Worm (Caenorhabditis elegans) whole organism, L2 larva: Measurements from ENCODE around the gene B0403.6.

Experiments used
- C34F6.9 ChIP-seq: fragments of 150-350 bp; optimal IDR thresholded peaks from 2 replicates; lab custom pipeline; 2014; ENCODE audit warnings: missing biosample characterization, missing genetic modification characterization
- R02D3.7 ChIP-seq: fragments of 150-350 bp; optimal IDR thresholded peaks from 2 replicates; lab custom pipeline; 2014; ENCODE audit warnings: missing biosample characterization, missing genetic modification characterization
- Y55F3AM.14 ChIP-seq: fragments of 200-800 bp; sonication (Bioruptor generic); optimal IDR thresholded peaks from 2 replicates; lab custom pipeline; 2018; ENCODE audit warnings: mild to moderate bottlenecking, missing genetic modification characterization, missing compliant biosample characterization
- ceh-16 ChIP-seq: fragments of 150-350 bp; optimal IDR thresholded peaks from 2 replicates; lab custom pipeline; 2014; ENCODE audit warnings: missing biosample characterization, missing genetic modification characterization
- crh-2 ChIP-seq: sonication (generic microtip); optimal IDR thresholded peaks from 2 replicates; lab custom pipeline; 2017; ENCODE audit warnings: missing biosample characterization, missing genetic modification characterization
- egl-27 ChIP-seq: sonication (generic microtip); optimal IDR thresholded peaks from 3 replicates; lab custom pipeline; 2017; ENCODE audit warnings: missing biosample characterization, missing genetic modification reagents, missing genetic modification characterization
- elt-3 ChIP-seq: sonication (generic microtip); optimal IDR thresholded peaks from 2 replicates; lab custom pipeline; 2017; ENCODE audit warnings: missing biosample characterization, missing genetic modification characterization
- fos-1 ChIP-seq: fragments of 150-350 bp; optimal IDR thresholded peaks from 2 replicates; lab custom pipeline; 2014; ENCODE audit warnings: missing biosample characterization, missing genetic modification characterization
- gmeb-1 ChIP-seq: fragments of 150-350 bp; optimal IDR thresholded peaks from 2 replicates; lab custom pipeline; 2014; ENCODE audit warnings: missing biosample characterization, missing genetic modification characterization
- lin-13 ChIP-seq: fragments of 150-350 bp; optimal IDR thresholded peaks from 2 replicates; lab custom pipeline; 2014; ENCODE audit warnings: missing biosample characterization, missing genetic modification reagents, missing genetic modification characterization
- lin-39 ChIP-seq: fragments of 150-350 bp; optimal IDR thresholded peaks from 2 replicates; lab custom pipeline; 2014; ENCODE audit warnings: missing biosample characterization, missing genetic modification reagents, missing genetic modification characterization
- lsy-2 ChIP-seq, 2 experiments: fragments of 150-350 bp in 1 of 2; sonication (generic microtip) in 1 of 2; optimal IDR thresholded peaks; 2 replicates each; lab custom pipeline; 2014 to 2017; ENCODE audit warnings: missing biosample characterization in 2 of 2, missing genetic modification characterization in 2 of 2
- mab-5 ChIP-seq: fragments of 150-350 bp; optimal IDR thresholded peaks from 2 replicates; lab custom pipeline; 2014; ENCODE audit warnings: missing biosample characterization, missing genetic modification characterization
- mbf-1 ChIP-seq: sonication (generic microtip); optimal IDR thresholded peaks from 2 replicates; lab custom pipeline; 2017; ENCODE audit warnings: missing biosample characterization, missing genetic modification characterization
- mdl-1 ChIP-seq, 2 experiments: fragments of 150-350 bp in 1 of 2; sonication (generic microtip) in 1 of 2; optimal IDR thresholded peaks; 2 replicates each; lab custom pipeline; 2017; ENCODE audit warnings: missing biosample characterization in 2 of 2, missing genetic modification characterization in 2 of 2
- nhr-12 ChIP-seq: fragments of 150-350 bp; optimal IDR thresholded peaks from 2 replicates; lab custom pipeline; 2014; ENCODE audit warnings: missing biosample characterization, missing genetic modification characterization
- nhr-129 ChIP-seq: fragments of 150-350 bp; optimal IDR thresholded peaks from 2 replicates; lab custom pipeline; 2014; ENCODE audit warnings: missing biosample characterization, missing genetic modification characterization
- nhr-23 ChIP-seq: fragments of 150-350 bp; optimal IDR thresholded peaks from 2 replicates; lab custom pipeline; 2014; ENCODE audit warnings: missing biosample characterization, missing genetic modification reagents, missing genetic modification characterization
- nhr-237 ChIP-seq: fragments of 150-350 bp; optimal IDR thresholded peaks from 2 replicates; lab custom pipeline; 2014; ENCODE audit warnings: missing biosample characterization, missing genetic modification characterization
- nhr-77 ChIP-seq: fragments of 150-350 bp; optimal IDR thresholded peaks from 2 replicates; lab custom pipeline; 2014; ENCODE audit warnings: missing biosample characterization, missing genetic modification characterization
- sem-4 ChIP-seq: fragments of 150-350 bp; optimal IDR thresholded peaks from 2 replicates; lab custom pipeline; 2014; ENCODE audit warnings: missing biosample characterization, missing genetic modification reagents, missing genetic modification characterization
- skn-1 ChIP-seq: sonication (generic microtip); optimal IDR thresholded peaks from 2 replicates; lab custom pipeline; 2017; ENCODE audit warnings: missing biosample characterization, missing genetic modification characterization
- sma-9 ChIP-seq, 2 experiments: fragments of 150-350 bp in 1 of 2; sonication (generic microtip) in 1 of 2; optimal IDR thresholded peaks; 2 replicates each; lab custom pipeline; 2014 to 2016; ENCODE audit warnings: missing genetic modification characterization in 2 of 2, mild to moderate bottlenecking in 1 of 2, missing biosample characterization in 1 of 2, missing compliant biosample characterization in 1 of 2, missing genetic modification reagents in 1 of 2, moderate library complexity in 1 of 2
- snpc-4 ChIP-seq: fragments of 150-350 bp; optimal IDR thresholded peaks from 2 replicates; lab custom pipeline; 2014; ENCODE audit warnings: missing biosample characterization, missing genetic modification characterization
- unc-39 ChIP-seq: fragments of 150-350 bp; optimal IDR thresholded peaks from 2 replicates; lab custom pipeline; 2014; ENCODE audit warnings: missing biosample characterization, missing genetic modification characterization
- unc-62 ChIP-seq: fragments of 150-350 bp; optimal IDR thresholded peaks from 2 replicates; lab custom pipeline; 2014; ENCODE audit warnings: missing biosample characterization, missing genetic modification reagents, missing genetic modification characterization
- ztf-11 ChIP-seq: sonication (generic microtip); optimal IDR thresholded peaks from 2 replicates; lab custom pipeline; 2017; ENCODE audit warnings: missing biosample characterization, missing genetic modification characterization
- ztf-4 ChIP-seq: fragments of 150-350 bp; optimal IDR thresholded peaks from 2 replicates; lab custom pipeline; 2014; ENCODE audit warnings: missing biosample characterization, missing genetic modification characterization

The B0403.6 gene

DNA sequence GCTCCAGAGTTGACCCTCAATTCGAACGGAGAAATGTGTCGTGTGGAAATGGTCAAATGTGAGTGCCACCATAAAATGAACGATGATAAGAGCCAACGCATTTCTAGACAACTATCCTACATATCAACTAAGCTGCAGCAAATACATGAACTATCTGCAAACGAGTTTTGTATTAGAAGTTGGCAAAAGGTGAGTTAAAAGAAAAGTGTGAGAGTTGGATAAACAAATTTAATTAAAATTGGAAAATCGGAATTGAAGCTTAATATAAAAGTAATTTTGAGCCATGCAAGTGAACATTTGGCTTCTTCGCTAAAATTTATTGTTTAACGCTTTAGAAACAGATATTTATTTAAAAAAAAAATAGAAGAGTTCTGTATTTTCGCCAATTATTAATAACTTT lies 39.2 kb downstream of the B0403.6 start, which contains the start of gene cest-19:
Gene cest-19 (minus strand): TSS at position 101 of the 400 bp plus-strand sequence.
- no peak for TF ChIP-seq gmeb-1 (tag; lab: Kevin White, UChicago)
- no peak for TF ChIP-seq ztf-4 (tag; lab: Kevin White, UChicago)
- no peak for TF ChIP-seq nhr-237 (tag; lab: Kevin White, UChicago)
- no peak for TF ChIP-seq Y55F3AM.14 (GFP tag; lab: Kevin White, UChicago)
- TF ChIP-seq mbf-1 (tag; lab: Kevin White, UChicago), result no peak
- TF ChIP-seq nhr-77, result no peak
- TF ChIP-seq ztf-11, result no peak
- TF ChIP-seq lin-13, result no peak
- no peak for TF ChIP-seq mdl-1 (tag; optimal IDR thresholded peaks at IDR 0.05; lab: Kevin White, UChicago)
- no peak for TF ChIP-seq unc-62 (GFP tag; lab: Kevin White, UChicago)
- TF ChIP-seq sma-9 (GFP tag; optimal IDR thresholded peaks at IDR 0.05; lab: Kevin White, UChicago), result no peak
- TF ChIP-seq sma-9 (tag; optimal IDR thresholded peaks at IDR 0.05; lab: Kevin White, UChicago), result no peak
- no peak for TF ChIP-seq snpc-4 (tag; lab: Kevin White, UChicago)
- TF ChIP-seq lsy-2 (tag; optimal IDR thresholded peaks at IDR 0.05; lab: Kevin White, UChicago), result no peak

DNA sequence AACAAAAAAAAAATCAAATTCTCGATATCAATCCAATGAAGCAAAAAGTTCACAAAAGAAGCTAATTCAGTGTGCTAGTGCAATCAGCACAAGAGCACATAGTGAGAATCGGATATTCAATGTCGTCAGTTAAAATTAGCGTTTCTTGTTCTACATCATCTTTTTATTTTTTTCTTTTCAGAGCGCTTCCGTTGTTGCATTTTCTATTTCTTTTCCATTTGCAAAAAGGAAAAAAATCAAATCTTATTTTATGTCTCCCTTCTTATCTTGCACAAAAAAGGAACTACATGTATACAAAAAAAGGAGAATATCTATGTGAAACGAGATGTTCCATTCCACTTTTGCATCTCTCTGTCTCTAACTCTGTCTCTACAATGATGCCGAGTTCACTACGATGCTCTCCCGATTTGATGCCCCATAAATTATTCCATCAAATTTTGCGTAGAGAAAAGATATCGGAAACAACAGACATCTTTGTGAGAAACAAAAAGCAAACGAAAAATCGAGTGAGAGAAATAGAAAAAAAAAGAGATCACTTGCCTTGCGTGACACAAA lies 41.4 kb downstream of the B0403.6 start:
- no peak for TF ChIP-seq nhr-12 (tag; lab: Kevin White, UChicago)
- TF ChIP-seq fos-1 (tag; lab: Kevin White, UChicago), result no peak
- TF ChIP-seq skn-1 (tag; lab: Kevin White, UChicago), result no peak
- TF ChIP-seq ztf-11, result no peak
- TF ChIP-seq R02D3.7 (tag; lab: Kevin White, UChicago), result no peak
- TF ChIP-seq unc-39 (tag; lab: Kevin White, UChicago), result no peak
- TF ChIP-seq lin-13, result no peak
- TF ChIP-seq unc-62 (GFP tag; lab: Kevin White, UChicago), result no peak
- TF ChIP-seq sem-4 (tag; lab: Kevin White, UChicago), result no peak
- TF ChIP-seq nhr-237 (tag; lab: Kevin White, UChicago), result no peak
- TF ChIP-seq nhr-23 (tag; lab: Kevin White, UChicago), result no peak
- no peak for TF ChIP-seq C34F6.9

DNA sequence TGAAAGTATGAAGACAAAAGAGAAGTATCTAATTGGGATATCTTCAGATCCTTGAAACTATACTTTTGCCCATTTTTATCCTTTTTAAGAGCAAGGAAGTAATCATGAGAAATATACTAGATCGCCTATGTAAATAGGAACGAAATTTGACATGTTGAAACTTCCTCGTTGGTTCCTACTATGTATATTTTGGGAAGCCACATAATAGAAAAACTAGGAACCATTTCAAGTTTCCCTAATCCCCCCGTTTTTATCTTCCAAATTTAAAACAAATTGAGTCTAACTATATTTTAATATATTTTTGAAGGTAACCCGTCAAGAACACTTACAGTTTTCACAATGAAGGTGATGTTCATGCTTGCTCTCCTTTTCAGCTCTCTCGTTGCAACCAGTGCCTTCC lies 46.3 kb downstream of the B0403.6 start, which contains the start of gene flp-26:
Gene flp-26 (plus strand): TSS at position 301 of the 400 bp plus-strand sequence.
- TF ChIP-seq crh-2 (tag; lab: Kevin White, UChicago) (no peak), mdl-1 (tag; optimal IDR thresholded peaks at IDR 0.05; lab: Kevin White, UChicago) (no peak), ceh-16 (no peak), gmeb-1 (tag; lab: Kevin White, UChicago) (no peak), egl-27 (tag; lab: Kevin White, UChicago) (no peak), elt-3 (tag; lab: Kevin White, UChicago) (no peak), nhr-12 (tag; lab: Kevin White, UChicago) (no peak), fos-1 (tag; lab: Kevin White, UChicago) (no peak), sem-4 (tag; lab: Kevin White, UChicago) (no peak), lin-39 (tag; lab: Kevin White, UChicago) (no peak), mab-5 (tag; lab: Kevin White, UChicago) (no peak), lsy-2 (tag; optimal IDR thresholded peaks at IDR 0.05; lab: Kevin White, UChicago) (no peak), ztf-11 (no peak), nhr-129 (tag; lab: Kevin White, UChicago) (no peak), snpc-4 (tag; lab: Kevin White, UChicago) (no peak), R02D3.7 (tag; lab: Kevin White, UChicago) (no peak)
